Worm (Caenorhabditis elegans) whole organism, young adult: ENCODE data around the gene C29E4.17.

ENCODE experiments used
- ceh-100 ChIP-seq: fragments of 200-800 bp; sonication (Bioruptor generic); IDR thresholded peaks from 2 replicates; pipeline ENCODE4 v1.3.6; 2022; ENCODE audit warnings: missing genetic modification reagents, missing genetic modification characterization, missing compliant biosample characterization
- him-1 ChIP-seq: sonication (generic microtip); optimal IDR thresholded peaks from 2 replicates; lab custom pipeline; 2016; ENCODE audit warnings: missing genotype, missing genetic modification reagents, missing genetic modification characterization, missing compliant biosample characterization
- madf-10 ChIP-seq: sonication (generic microtip); optimal IDR thresholded peaks from 2 replicates; lab custom pipeline; 2016; ENCODE audit warnings: mild to moderate bottlenecking, missing genetic modification characterization, missing compliant biosample characterization
- nfya-1 ChIP-seq: sonication (generic microtip); optimal IDR thresholded peaks from 2 replicates; lab custom pipeline; 2017; ENCODE audit warnings: antibody characterized with exemption, missing compliant biosample characterization, missing genetic modification characterization, borderline replicate concordance; ENCODE audit not compliant: insufficient read depth

- TF ChIP-seq ceh-100 (GFP tag; lab: Robert Waterston, UW) (no peak), him-1 (no peak), madf-10 (tag; lab: Kevin White, UChicago) (no peak), nfya-1 (no peak)
Measured at ce11 chrIII:7953208-7953607, 30.9 kb downstream of the C29E4.17 start, which contains the start of gene let-754.
